Fruit fly (Drosophila melanogaster): ENCODE results near the gene CG32564.

- TF ChIP-seq cnc (optimal IDR thresholded peaks at IDR 0.05) (no peak), CG33017 (tag; optimal IDR thresholded peaks at IDR 0.05) (no peak), kay (GFP tag; ENCODE audit: borderline replicate concordance) (no peak), pad (GFP tag; optimal IDR thresholded peaks at IDR 0.05) (no peak), Clk (GFP tag; optimal IDR thresholded peaks at IDR 0.05) (no peak), CG11617 (GFP tag; optimal IDR thresholded peaks at IDR 0.05) (no peak), CG5204 (GFP tag; optimal IDR thresholded peaks at IDR 0.05) (no peak), tj (GFP tag; optimal IDR thresholded peaks at IDR 0.05) (no peak), cic (GFP tag; optimal IDR thresholded peaks at IDR 0.05) (no peak), bab1 (GFP tag; optimal IDR thresholded peaks at IDR 0.05) (no peak), ovo (GFP tag; optimal IDR thresholded peaks at IDR 0.05) (no peak), Crg-1 (GFP tag; optimal IDR thresholded peaks at IDR 0.05) (no peak), CG7045 (GFP tag; optimal IDR thresholded peaks at IDR 0.05) (no peak)
Observed at dm6 chrX:17176542-17176941, 29.7 kb upstream of the CG32564 start.

All from whole organism, adult.